Fruit fly (Drosophila melanogaster) whole organism, embryonic: ENCODE results near the gene Or85b.

Experiments
- Atf6 ChIP-seq: fragments of 200-800 bp; sonication (Bioruptor generic); IDR thresholded peaks from 2 replicates; pipeline ENCODE4 v1.3.6; 2022; ENCODE audit warnings: missing biosample characterization, missing genetic modification characterization
- Blimp-1 ChIP-seq: fragments of 200-800 bp; sonication (Bioruptor generic); optimal IDR thresholded peaks from 3 replicates; lab custom pipeline; 2018; ENCODE audit warnings: missing biosample characterization, missing genetic modification characterization, mild to moderate bottlenecking, moderate library complexity, missing genetic modification reagents
- BtbVII ChIP-seq: fragments of 200-800 bp; sonication (Bioruptor generic); optimal IDR thresholded peaks from 3 replicates; lab custom pipeline; 2017; ENCODE audit warnings: missing biosample characterization, mild to moderate bottlenecking, missing genetic modification characterization
- CG10267 ChIP-seq: fragments of 200-800 bp; sonication (Bioruptor generic); optimal IDR thresholded peaks from 2 replicates; lab custom pipeline; 2018; ENCODE audit warnings: missing biosample characterization, mild to moderate bottlenecking, missing genetic modification characterization, moderate library complexity
- CG10462 ChIP-seq: fragments of 200-800 bp; sonication (Bioruptor generic); optimal IDR thresholded peaks from 2 replicates; lab custom pipeline; 2016; ENCODE audit warnings: missing biosample characterization, missing genetic modification characterization
- CG10959 ChIP-seq: fragments of 200-800 bp; sonication (Bioruptor generic); IDR thresholded peaks from 2 replicates; pipeline ENCODE4 v1.3.6; 2022; ENCODE audit warnings: missing biosample characterization, missing genetic modification characterization
- CG11456 ChIP-seq: fragments of 200-800 bp; sonication (Bioruptor generic); IDR thresholded peaks from 3 replicates; pipeline ENCODE4 v1.3.6; 2022; ENCODE audit warnings: missing biosample characterization, missing genetic modification characterization
- CG11723 ChIP-seq: fragments of 200-800 bp; sonication (Bioruptor generic); optimal IDR thresholded peaks from 2 replicates; lab custom pipeline; 2017; ENCODE audit warnings: missing biosample characterization, mild to moderate bottlenecking, missing genetic modification characterization
- CG12744 ChIP-seq: fragments of 200-800 bp; sonication (Bioruptor generic); optimal IDR thresholded peaks from 2 replicates; lab custom pipeline; 2016; ENCODE audit warnings: missing biosample characterization, missing genetic modification characterization
- CG13624 ChIP-seq: fragments of 200-800 bp; sonication (Bioruptor generic); optimal IDR thresholded peaks from 2 replicates; lab custom pipeline; 2016; ENCODE audit warnings: missing biosample characterization, missing genetic modification characterization
- CG13775 ChIP-seq: fragments of 200-800 bp; sonication (Bioruptor generic); optimal IDR thresholded peaks from 3 replicates; lab custom pipeline; 2017; ENCODE audit warnings: missing biosample characterization, mild to moderate bottlenecking, missing genetic modification characterization
- CG13894 ChIP-seq: fragments of 200-800 bp; sonication (Bioruptor generic); optimal IDR thresholded peaks from 3 replicates; lab custom pipeline; 2018; ENCODE audit warnings: missing biosample characterization, mild to moderate bottlenecking, missing genetic modification characterization, moderate library complexity
- CG14050 ChIP-seq: fragments of 200-800 bp; sonication (Bioruptor generic); IDR thresholded peaks from 3 replicates; pipeline ENCODE4 v1.3.6; 2022; ENCODE audit warnings: missing biosample characterization, missing genetic modification characterization
- CG15601 ChIP-seq: fragments of 200-800 bp; sonication (Bioruptor generic); optimal IDR thresholded peaks from 3 replicates; lab custom pipeline; 2019; ENCODE audit warnings: missing biosample characterization, mild to moderate bottlenecking, missing genetic modification characterization, moderate library complexity
- CG1647 ChIP-seq: fragments of 200-800 bp; sonication (Bioruptor generic); optimal IDR thresholded peaks from 3 replicates; lab custom pipeline; 2016; ENCODE audit warnings: missing biosample characterization, missing genetic modification characterization
- CG16863 ChIP-seq: fragments of 200-800 bp; sonication (Bioruptor generic); optimal IDR thresholded peaks from 3 replicates; lab custom pipeline; 2016; ENCODE audit warnings: missing biosample characterization, missing genetic modification characterization
- CG17612 ChIP-seq: fragments of 200-800 bp; sonication (Bioruptor generic); IDR thresholded peaks from 2 replicates; pipeline ENCODE4 v1.3.6; 2022; ENCODE audit warnings: missing biosample characterization, missing genetic modification characterization
- CG17912 ChIP-seq: fragments of 200-800 bp; sonication (Bioruptor generic); optimal IDR thresholded peaks from 2 replicates; lab custom pipeline; 2018; ENCODE audit warnings: missing biosample characterization, mild to moderate bottlenecking, missing genetic modification characterization
- CG33557 ChIP-seq: fragments of 200-800 bp; sonication (Bioruptor generic); optimal IDR thresholded peaks from 2 replicates; lab custom pipeline; 2019; ENCODE audit warnings: missing biosample characterization, mild to moderate bottlenecking, missing genetic modification characterization, moderate library complexity
- CG3995 ChIP-seq: fragments of 200-800 bp; sonication (Bioruptor generic); optimal IDR thresholded peaks from 3 replicates; lab custom pipeline; 2016; ENCODE audit warnings: missing biosample characterization, missing genetic modification characterization
- CG4328 ChIP-seq: fragments of 200-800 bp; sonication (Bioruptor generic); optimal IDR thresholded peaks from 3 replicates; lab custom pipeline; 2017; ENCODE audit warnings: missing biosample characterization, missing genetic modification reagents, missing genetic modification characterization
- CG4820 ChIP-seq: fragments of 200-800 bp; sonication (Bioruptor generic); optimal IDR thresholded peaks from 3 replicates; lab custom pipeline; 2016; ENCODE audit warnings: missing biosample characterization, missing genetic modification characterization
- CG6175 ChIP-seq: fragments of 200-800 bp; sonication (Bioruptor generic); IDR thresholded peaks from 3 replicates; pipeline ENCODE4 v1.3.6; 2022; ENCODE audit warnings: missing biosample characterization, missing genetic modification characterization
- CG6254 ChIP-seq: fragments of 200-800 bp; sonication (Bioruptor generic); optimal IDR thresholded peaks from 3 replicates; lab custom pipeline; 2017; ENCODE audit warnings: mild to moderate bottlenecking, missing biosample characterization, missing genetic modification reagents, missing genetic modification characterization
- CG6654 ChIP-seq: fragments of 200-800 bp; sonication (Bioruptor generic); optimal IDR thresholded peaks from 2 replicates; lab custom pipeline; 2017; ENCODE audit warnings: missing biosample characterization, mild to moderate bottlenecking, missing genetic modification characterization
- CG6854 ChIP-seq: fragments of 200-800 bp; sonication (Bioruptor generic); optimal IDR thresholded peaks from 3 replicates; lab custom pipeline; 2017; ENCODE audit warnings: missing biosample characterization, mild to moderate bottlenecking, missing genetic modification characterization
- CG7372 ChIP-seq: fragments of 200-800 bp; sonication (Bioruptor generic); IDR thresholded peaks from 2 replicates; pipeline ENCODE4 v1.3.6; 2022; ENCODE audit warnings: missing biosample characterization, missing genetic modification characterization
- CG7928 ChIP-seq: fragments of 200-800 bp; sonication (Bioruptor generic); optimal IDR thresholded peaks from 2 replicates; lab custom pipeline; 2017; ENCODE audit warnings: missing biosample characterization, mild to moderate bottlenecking, missing genetic modification characterization
- CG9817 ChIP-seq: fragments of 200-800 bp; sonication (Bioruptor generic); optimal IDR thresholded peaks from 2 replicates; lab custom pipeline; 2018; ENCODE audit warnings: missing biosample characterization, mild to moderate bottlenecking, missing genetic modification characterization, moderate library complexity
- CG9932 ChIP-seq: fragments of 200-800 bp; sonication (Bioruptor generic); IDR thresholded peaks from 2 replicates; pipeline ENCODE4 v1.3.6; 2022; ENCODE audit warnings: missing biosample characterization, missing genetic modification characterization
- Fer3 ChIP-seq: fragments of 200-800 bp; sonication (Bioruptor generic); optimal IDR thresholded peaks from 2 replicates; lab custom pipeline; 2018; ENCODE audit warnings: missing biosample characterization, mild to moderate bottlenecking, missing genetic modification characterization, moderate library complexity
- Med ChIP-seq: fragments of 200-800 bp; sonication (Bioruptor generic); peaks from one replicate; lab custom pipeline; 2016; ENCODE audit warnings: missing biosample characterization, missing genetic modification characterization, mild to moderate bottlenecking, inconsistent platforms, moderate library complexity
- NFAT ChIP-seq: fragments of 200-800 bp; sonication (Bioruptor generic); IDR thresholded peaks from 2 replicates; pipeline ENCODE4 v1.3.6; 2022; ENCODE audit warnings: missing biosample characterization, missing genetic modification characterization
- Nf-YA ChIP-seq: fragments of 200-800 bp; sonication (Bioruptor generic); IDR thresholded peaks from 2 replicates; pipeline ENCODE4 v1.3.6; 2022; ENCODE audit warnings: missing biosample characterization, missing genetic modification characterization
- Oaz ChIP-seq: fragments of 200-800 bp; sonication (Bioruptor generic); IDR thresholded peaks from 2 replicates; pipeline ENCODE4 v1.3.6; 2022; ENCODE audit warnings: missing biosample characterization, missing genetic modification characterization
- Opbp ChIP-seq: fragments of 200-800 bp; sonication (Bioruptor generic); IDR thresholded peaks from 3 replicates; pipeline ENCODE4 v1.3.6; 2022; ENCODE audit warnings: missing biosample characterization, missing genetic modification characterization; ENCODE audit not compliant: partially characterized antibody
- Sry-δ ChIP-seq: fragments of 200-800 bp; sonication (Bioruptor generic); optimal IDR thresholded peaks from 2 replicates; lab custom pipeline; 2016; ENCODE audit warnings: missing biosample characterization, missing genetic modification characterization
- br ChIP-seq: fragments of >200 bp; optimal IDR thresholded peaks from 2 replicates; lab custom pipeline; 2017
- cato ChIP-seq: fragments of 200-800 bp; sonication (Bioruptor generic); optimal IDR thresholded peaks from 2 replicates; lab custom pipeline; 2016; ENCODE audit warnings: missing biosample characterization, missing genetic modification characterization, borderline replicate concordance
- chn ChIP-seq: fragments of 200-800 bp; sonication (Bioruptor generic); optimal IDR thresholded peaks from 2 replicates; lab custom pipeline; 2016; ENCODE audit warnings: missing biosample characterization, missing genetic modification characterization
- en ChIP-seq: fragments of 200-800 bp; sonication (Bioruptor generic); optimal IDR thresholded peaks from 2 replicates; lab custom pipeline; 2016; ENCODE audit warnings: missing biosample characterization, missing genetic modification characterization
- esg ChIP-seq: fragments of 200-800 bp; sonication (Bioruptor generic); conservative IDR thresholded peaks from 2 replicates; pipeline ENCODE4 v1.3.6; 2022; ENCODE audit warnings: missing biosample characterization, missing genetic modification characterization
- gsb-n ChIP-seq: fragments of 200-800 bp; sonication (Bioruptor generic); optimal IDR thresholded peaks from 3 replicates; lab custom pipeline; 2018; ENCODE audit warnings: missing biosample characterization, mild to moderate bottlenecking, missing genetic modification characterization
- p53 ChIP-seq: fragments of 200-800 bp; sonication (Bioruptor generic); optimal IDR thresholded peaks from 2 replicates; lab custom pipeline; 2016; ENCODE audit warnings: missing biosample characterization, missing genetic modification characterization
- pfk ChIP-seq: fragments of 200-800 bp; sonication (Bioruptor generic); optimal IDR thresholded peaks from 2 replicates; lab custom pipeline; 2018; ENCODE audit warnings: missing biosample characterization, mild to moderate bottlenecking, missing genetic modification characterization, moderate library complexity
- pho ChIP-seq: fragments of 200-800 bp; sonication (Bioruptor generic); optimal IDR thresholded peaks from 2 replicates; lab custom pipeline; 2016; ENCODE audit warnings: missing biosample characterization, missing genetic modification characterization
- pum ChIP-seq: fragments of 200-800 bp; sonication (Bioruptor generic); optimal IDR thresholded peaks from 2 replicates; lab custom pipeline; 2016; ENCODE audit warnings: missing biosample characterization, missing genetic modification characterization
- rib ChIP-seq: fragments of 200-800 bp; sonication (Bioruptor generic); IDR thresholded peaks from 2 replicates; pipeline ENCODE4 v1.3.6; 2022; ENCODE audit warnings: missing biosample characterization, missing genetic modification characterization
- sd ChIP-seq: fragments of 200-800 bp; sonication (Bioruptor generic); optimal IDR thresholded peaks from 3 replicates; lab custom pipeline; 2018; ENCODE audit warnings: missing biosample characterization, mild to moderate bottlenecking, missing genetic modification characterization, moderate library complexity
- tx ChIP-seq: fragments of 200-800 bp; sonication (Bioruptor generic); optimal IDR thresholded peaks from 2 replicates; lab custom pipeline; 2016; ENCODE audit warnings: missing biosample characterization, missing genetic modification characterization
- zen ChIP-seq: fragments of 200-800 bp; sonication (Bioruptor generic); optimal IDR thresholded peaks from 3 replicates; lab custom pipeline; 2018; ENCODE audit warnings: missing biosample characterization, mild to moderate bottlenecking, missing genetic modification characterization, moderate library complexity
- zfh2 ChIP-seq: fragments of 200-800 bp; sonication (Bioruptor generic); optimal IDR thresholded peaks from 2 replicates; lab custom pipeline; 2016; ENCODE audit warnings: missing biosample characterization, missing genetic modification characterization

The Or85b gene

dm6 chr3R:8524277-8524676, 13.1 kb upstream of the Or85b start (continued):
- TF ChIP-seq cato (no peak), Med (GFP tag; lab: Kevin White, UChicago) (peak; percentile 90), CG3995 (GFP tag; lab: Kevin White, UChicago) (no peak), pho (GFP tag; lab: Kevin White, UChicago) (no peak), CG9817 (tag; lab: Kevin White, UChicago) (no peak), Fer3 (peak; percentile 41), CG9932 (GFP tag; lab: Robert Waterston, UW) (peak; percentile 47; the same call in 1 of the 2 replicates), br (no peak), zfh2 (GFP tag; lab: Kevin White, UChicago) (peak; percentile 61), CG7928 (GFP tag; lab: Kevin White, UChicago) (no peak), CG11456 (GFP tag; lab: Robert Waterston, UW) (peak; percentile 48; the same call in 1 of the 3 replicates), CG13894 (tag; lab: Kevin White, UChicago) (no peak), CG1647 (GFP tag; lab: Kevin White, UChicago) (no peak), NFAT (GFP tag; lab: Robert Waterston, UW) (0 out of 2 replicates have a peak, but pooled peaks have one; percentile 25), Opbp (GFP tag; lab: Robert Waterston, UW) (no peak), p53 (no peak), CG10462 (GFP tag; lab: Kevin White, UChicago) (no peak), chn (GFP tag; lab: Kevin White, UChicago) (no peak), tx (no peak), zen (tag; lab: Kevin White, UChicago) (no peak), pfk (GFP tag; lab: Kevin White, UChicago) (no peak), CG6254 (GFP tag; lab: Kevin White, UChicago) (no peak), rib (GFP tag; lab: Robert Waterston, UW) (no peak), Sry-δ (no peak), CG14050 (no peak; the same call in 2 of the 3 replicates), CG4328 (no peak), CG11723 (no peak), gsb-n (no peak), en (GFP tag; lab: Kevin White, UChicago) (no peak), CG10267 (tag; lab: Kevin White, UChicago) (no peak), CG7372 (0 out of 2 replicates have a peak, but pooled peaks have one; percentile 22), CG6854 (GFP tag; lab: Kevin White, UChicago) (no peak), esg (0 out of 2 replicates have a peak, but pooled peaks have one; percentile 5), CG6654 (GFP tag; lab: Kevin White, UChicago) (no peak), CG6175 (GFP tag; lab: Robert Waterston, UW) (no peak), CG12744 (GFP tag; lab: Kevin White, UChicago) (no peak), CG17912 (no peak), CG13775 (GFP tag; lab: Kevin White, UChicago) (no peak), CG16863 (GFP tag; lab: Kevin White, UChicago) (no peak), CG13624 (GFP tag; lab: Kevin White, UChicago) (no peak), CG15601 (tag; lab: Kevin White, UChicago) (no peak), CG33557 (no peak), CG10959 (GFP tag; lab: Robert Waterston, UW) (no peak), Nf-YA (0 out of 2 replicates have a peak, but pooled peaks have one; percentile 7), Blimp-1 (GFP tag; lab: Kevin White, UChicago) (no peak), CG17612 (no peak), BtbVII (GFP tag; lab: Kevin White, UChicago) (no peak), Oaz (GFP tag; lab: Robert Waterston, UW) (no peak), Atf6 (GFP tag; lab: Robert Waterston, UW) (peak; percentile 42; the same call in 1 of the 2 replicates), sd (tag; lab: Kevin White, UChicago) (no peak), CG4820 (no peak), pum (no peak)
